Worm (Caenorhabditis elegans) whole organism, L1 larva: ENCODE data around the gene C10C6.7.

Experiments used
- C16A3.4 ChIP-seq: fragments of 150-350 bp; optimal IDR thresholded peaks from 2 replicates; lab custom pipeline; 2014; ENCODE audit warnings: missing biosample characterization, missing genetic modification characterization
- C34B4.2 ChIP-seq: sonication (generic microtip); optimal IDR thresholded peaks from 2 replicates; lab custom pipeline; 2017; ENCODE audit warnings: mild to moderate bottlenecking, missing genetic modification characterization, missing compliant biosample characterization
- aly-2 ChIP-seq: fragments of 150-350 bp; optimal IDR thresholded peaks from 2 replicates; lab custom pipeline; 2014; ENCODE audit warnings: missing biosample characterization, missing genetic modification characterization
- ama-1 ChIP-seq: fragments of 150-350 bp; optimal IDR thresholded peaks from 2 replicates; lab custom pipeline; 2014
- blmp-1 ChIP-seq: fragments of 150-350 bp; optimal IDR thresholded peaks from 2 replicates; lab custom pipeline; 2014; ENCODE audit warnings: missing biosample characterization, missing genetic modification characterization
- ceh-63 ChIP-seq: fragments of 200-800 bp; sonication (Bioruptor generic); optimal IDR thresholded peaks from 2 replicates; lab custom pipeline; 2018; ENCODE audit warnings: mild to moderate bottlenecking, missing genetic modification characterization, missing compliant biosample characterization
- dpl-1 ChIP-seq, 3 experiments: fragments of 150-350 bp in 2 of 3; sonication (generic microtip) in 1 of 3; optimal IDR thresholded peaks; 2 replicates each; lab custom pipeline; 2014 to 2017; ENCODE audit warnings: missing biosample characterization in 3 of 3, missing genetic modification characterization in 3 of 3, missing genetic modification reagents in 3 of 3
- dsc-1 ChIP-seq: sonication (generic microtip); optimal IDR thresholded peaks from 2 replicates; lab custom pipeline; 2016; ENCODE audit warnings: mild to moderate bottlenecking, missing genetic modification characterization, missing compliant biosample characterization
- efl-1 ChIP-seq, 4 experiments: fragments of 150-350 bp; optimal IDR thresholded peaks in 3 of 4; peaks in 1 of 4; 1 replicate in 1 of 4; 2 replicates in 3 of 4; lab custom pipeline; 2014; ENCODE audit warnings: missing biosample characterization in 2 of 4, missing genetic modification characterization in 2 of 4, missing genetic modification reagents in 2 of 4
- efl-3 ChIP-seq: fragments of 200-800 bp; sonication (Bioruptor generic); optimal IDR thresholded peaks from 2 replicates; lab custom pipeline; 2018; ENCODE audit warnings: mild to moderate bottlenecking, missing genetic modification characterization, missing compliant biosample characterization
- egl-27 ChIP-seq, 2 experiments: fragments of 150-350 bp in 1 of 2; sonication (generic microtip); optimal IDR thresholded peaks; 3 replicates each; lab custom pipeline; 2017 to 2018; ENCODE audit warnings: missing biosample characterization in 2 of 2, missing genetic modification characterization in 2 of 2, missing genetic modification reagents in 2 of 2
- elt-3 ChIP-seq, 6 experiments: fragments of 150-350 bp in 1 of 6; sonication (generic microtip); optimal IDR thresholded peaks; 2 replicates each; lab custom pipeline; 2017 to 2018; ENCODE audit warnings: missing biosample characterization in 6 of 6, missing genetic modification characterization in 6 of 6, inconsistent platforms in 1 of 6
- fkh-8 ChIP-seq: sonication (generic microtip); optimal IDR thresholded peaks from 2 replicates; lab custom pipeline; 2016; ENCODE audit warnings: mild to moderate bottlenecking, missing genetic modification characterization, missing compliant biosample characterization
- grh-1 ChIP-seq: fragments of 200-800 bp; sonication (Bioruptor generic); IDR thresholded peaks from 2 replicates; pipeline ENCODE4 v1.3.6; 2022; ENCODE audit warnings: missing genetic modification reagents, missing genetic modification characterization, missing compliant biosample characterization
- hpl-2 ChIP-seq: fragments of 150-350 bp; optimal IDR thresholded peaks from 2 replicates; lab custom pipeline; 2014; ENCODE audit warnings: missing biosample characterization, missing genetic modification reagents, missing genetic modification characterization
- jun-1 ChIP-seq: fragments of 150-350 bp; optimal IDR thresholded peaks from 2 replicates; lab custom pipeline; 2014; ENCODE audit warnings: missing biosample characterization, missing genetic modification reagents, missing genetic modification characterization
- lin-13 ChIP-seq: fragments of 150-350 bp; optimal IDR thresholded peaks from 2 replicates; lab custom pipeline; 2014; ENCODE audit warnings: missing biosample characterization, missing genetic modification reagents, missing genetic modification characterization
- lin-14 ChIP-seq: fragments of 200-800 bp; sonication (Bioruptor generic); optimal IDR thresholded peaks from 2 replicates; lab custom pipeline; 2018; ENCODE audit warnings: mild to moderate bottlenecking, missing genetic modification characterization, moderate library complexity, missing compliant biosample characterization
- lin-35 ChIP-seq, 2 experiments: fragments of 150-350 bp; optimal IDR thresholded peaks; 2 replicates each; lab custom pipeline; 2014; ENCODE audit warnings: missing biosample characterization in 2 of 2, missing genetic modification characterization in 2 of 2, missing genetic modification reagents in 2 of 2
- lin-39 ChIP-seq: fragments of 150-350 bp; optimal IDR thresholded peaks from 2 replicates; lab custom pipeline; 2014; ENCODE audit warnings: missing biosample characterization, missing genetic modification reagents, missing genetic modification characterization
- lir-3 ChIP-seq: sonication (generic microtip); optimal IDR thresholded peaks from 2 replicates; lab custom pipeline; 2016; ENCODE audit warnings: mild to moderate bottlenecking, missing genetic modification characterization, moderate library complexity, missing compliant biosample characterization; ENCODE audit not compliant: poor library complexity
- lsy-2 ChIP-seq, 2 experiments: fragments of 150-350 bp; optimal IDR thresholded peaks; 2 replicates each; lab custom pipeline; 2014; ENCODE audit warnings: missing biosample characterization in 2 of 2, missing genetic modification characterization in 2 of 2
- mep-1 ChIP-seq: fragments of 150-350 bp; optimal IDR thresholded peaks from 2 replicates; lab custom pipeline; 2014; ENCODE audit warnings: missing biosample characterization, missing genetic modification characterization
- nhr-19 ChIP-seq: fragments of 200-800 bp; sonication (Bioruptor generic); conservative IDR thresholded peaks from 2 replicates; pipeline ENCODE4 v1.3.6; 2022; ENCODE audit warnings: missing genetic modification characterization, missing compliant biosample characterization
- nhr-20 ChIP-seq: sonication (generic microtip); optimal IDR thresholded peaks from 2 replicates; lab custom pipeline; 2016; ENCODE audit warnings: mild to moderate bottlenecking, missing genetic modification characterization, missing compliant biosample characterization
- nhr-47 ChIP-seq: sonication (generic microtip); optimal IDR thresholded peaks from 2 replicates; lab custom pipeline; 2016; ENCODE audit warnings: mild to moderate bottlenecking, missing genetic modification characterization, moderate library complexity, missing compliant biosample characterization
- nhr-71 ChIP-seq: sonication (generic microtip); optimal IDR thresholded peaks from 2 replicates; lab custom pipeline; 2016; ENCODE audit warnings: mild to moderate bottlenecking, missing genetic modification characterization, moderate library complexity, missing compliant biosample characterization
- nhr-77 ChIP-seq: fragments of 150-350 bp; optimal IDR thresholded peaks from 2 replicates; lab custom pipeline; 2014; ENCODE audit warnings: missing biosample characterization, missing genetic modification characterization
- nhr-85 ChIP-seq: sonication (generic microtip); peaks from one replicate; lab custom pipeline; 2016; ENCODE audit warnings: missing genetic modification characterization, inconsistent platforms, missing compliant biosample characterization
- nhr-90 ChIP-seq: sonication (generic microtip); optimal IDR thresholded peaks from 2 replicates; lab custom pipeline; 2016; ENCODE audit warnings: mild to moderate bottlenecking, missing genetic modification characterization, missing compliant biosample characterization; ENCODE audit not compliant: poor library complexity
- pag-3 ChIP-seq: sonication (generic microtip); optimal IDR thresholded peaks from 2 replicates; lab custom pipeline; 2017; ENCODE audit warnings: missing genetic modification characterization, mild to moderate bottlenecking, missing compliant biosample characterization, antibody characterized with exemption, borderline replicate concordance; ENCODE audit not compliant: insufficient read depth
- rnt-1 ChIP-seq: sonication (generic microtip); optimal IDR thresholded peaks from 2 replicates; lab custom pipeline; 2016; ENCODE audit warnings: mild to moderate bottlenecking, missing genetic modification characterization, moderate library complexity, missing compliant biosample characterization
- skn-1 ChIP-seq: fragments of 150-350 bp; optimal IDR thresholded peaks from 2 replicates; lab custom pipeline; 2014; ENCODE audit warnings: missing biosample characterization, missing genetic modification characterization
- snpc-4 ChIP-seq: fragments of 150-350 bp; optimal IDR thresholded peaks from 2 replicates; lab custom pipeline; 2014; ENCODE audit warnings: missing biosample characterization, missing genetic modification characterization
- snu-23 ChIP-seq: sonication (generic microtip); optimal IDR thresholded peaks from 2 replicates; lab custom pipeline; 2016; ENCODE audit warnings: missing genetic modification characterization, missing compliant biosample characterization
- sup-37 ChIP-seq: fragments of 200-800 bp; sonication (Bioruptor generic); optimal IDR thresholded peaks from 2 replicates; lab custom pipeline; 2018; ENCODE audit warnings: mild to moderate bottlenecking, missing genetic modification characterization, missing compliant biosample characterization
- swsn-7 ChIP-seq: sonication (generic microtip); optimal IDR thresholded peaks from 2 replicates; lab custom pipeline; 2016; ENCODE audit warnings: missing genetic modification characterization, missing compliant biosample characterization
- tbx-2 ChIP-seq: sonication (generic microtip); optimal IDR thresholded peaks from 2 replicates; lab custom pipeline; 2016; ENCODE audit warnings: missing genetic modification characterization, missing compliant biosample characterization
- xbp-1 ChIP-seq: sonication (generic microtip); optimal IDR thresholded peaks from 2 replicates; lab custom pipeline; 2016; ENCODE audit warnings: missing genetic modification characterization, missing compliant biosample characterization
- zip-4 ChIP-seq: fragments of 200-800 bp; sonication (Bioruptor generic); optimal IDR thresholded peaks from 2 replicates; lab custom pipeline; 2018; ENCODE audit warnings: mild to moderate bottlenecking, missing genetic modification characterization, moderate library complexity, missing compliant biosample characterization
- ztf-4 ChIP-seq: fragments of 150-350 bp; optimal IDR thresholded peaks from 2 replicates; lab custom pipeline; 2014; ENCODE audit warnings: missing biosample characterization, missing genetic modification characterization

Gene C10C6.7

ce11 chrIV:11489610-11490339, 22.5 kb upstream of the C10C6.7 start:
- TF ChIP-seq nhr-47 = peak; percentile 53
- no peak for TF ChIP-seq hpl-2
- peak; percentile 80 for TF ChIP-seq nhr-20 (tag; lab: Kevin White, UChicago)
- TF ChIP-seq nhr-90 (tag; lab: Kevin White, UChicago) = peak; percentile 53
- peak; percentile 4 for TF ChIP-seq pag-3 (tag; lab: Kevin White, UChicago)
- peak; percentile 3 for TF ChIP-seq snpc-4 (tag; lab: Kevin White, UChicago)
- TF ChIP-seq nhr-19 = peak; percentile 56
- no peak for TF ChIP-seq lin-39 (tag; lab: Kevin White, UChicago)
- TF ChIP-seq sup-37 = no peak
- peak; percentile 26 to 69 for TF ChIP-seq lsy-2 (tag; optimal IDR thresholded peaks at IDR 0.05; lab: Kevin White, UChicago)
- peak; percentile 25 for TF ChIP-seq jun-1
- TF ChIP-seq elt-3 (tag; optimal IDR thresholded peaks at IDR 0.05; lab: Kevin White, UChicago) = peak in 5 of 6 experiments; percentile 1 to 84 (median 64)
- TF ChIP-seq lin-13 (GFP tag; lab: Kevin White, UChicago) = peak; percentile 36
- TF ChIP-seq dsc-1 (tag; lab: Kevin White, UChicago) = peak; percentile 22
- peak; percentile 69 for TF ChIP-seq C16A3.4 (tag; lab: Kevin White, UChicago)
- peak; percentile 98 for TF ChIP-seq nhr-85
- no peak for TF ChIP-seq ama-1
- peak; percentile 51; the same call in 1 of the 2 replicates for TF ChIP-seq grh-1 (GFP tag; lab: Robert Waterston, UW)
- peak; percentile 74 for TF ChIP-seq ztf-4 (tag; lab: Kevin White, UChicago)
- TF ChIP-seq zip-4 (GFP tag; lab: Kevin White, UChicago) = no peak
- no peak for TF ChIP-seq fkh-8 (tag; lab: Kevin White, UChicago)
- TF ChIP-seq aly-2 (tag; lab: Kevin White, UChicago) = no peak
- TF ChIP-seq C34B4.2 = no peak
- peak; percentile 6 for TF ChIP-seq skn-1 (tag; lab: Kevin White, UChicago)
- peak; percentile 37 for TF ChIP-seq swsn-7
- peak; percentile 3 for TF ChIP-seq efl-3
- TF ChIP-seq snu-23 = peak; percentile 84
- peak; percentile 13 for TF ChIP-seq xbp-1 (tag; lab: Kevin White, UChicago)
- TF ChIP-seq mep-1 (tag; lab: Kevin White, UChicago) = peak; percentile 73
- peak; percentile 28 to 33 for TF ChIP-seq efl-1 (optimal IDR thresholded peaks at IDR 0.05; lab: Kevin White, UChicago)
- TF ChIP-seq efl-1 (GFP tag; optimal IDR thresholded peaks at IDR 0.05 in 1 of 2; lab: Kevin White, UChicago) = peak in 1 of 2 experiments; percentile 87
- no peak for TF ChIP-seq nhr-77 (tag; lab: Kevin White, UChicago)
- peak; percentile 52 for TF ChIP-seq tbx-2 (tag; lab: Kevin White, UChicago)
- TF ChIP-seq nhr-71 = peak; percentile 83
- peak; percentile 17 to 65 for TF ChIP-seq lin-35 (GFP tag; optimal IDR thresholded peaks at IDR 0.05; lab: Kevin White, UChicago)
- peak; percentile 47 for TF ChIP-seq rnt-1 (tag; lab: Kevin White, UChicago)
- TF ChIP-seq lir-3 (tag; lab: Kevin White, UChicago) = peak; percentile 17
- TF ChIP-seq lin-14 (GFP tag; lab: Kevin White, UChicago) = peak; percentile 90
- no peak for TF ChIP-seq egl-27 (tag; optimal IDR thresholded peaks at IDR 0.05; lab: Kevin White, UChicago)
- TF ChIP-seq ceh-63 (GFP tag; lab: Kevin White, UChicago) = no peak
- TF ChIP-seq dpl-1 (GFP tag; optimal IDR thresholded peaks at IDR 0.05; lab: Kevin White, UChicago) = peak in 2 of 3 experiments; percentile 15 to 18
- peak; percentile 55 for TF ChIP-seq blmp-1 (tag; lab: Kevin White, UChicago)
- TF ChIP-seq, all 84 proteins: peak for 30
